Fruit fly (Drosophila melanogaster): Measurements from ENCODE around the gene Spase22-23.

The Spase22-23 gene

DNA sequence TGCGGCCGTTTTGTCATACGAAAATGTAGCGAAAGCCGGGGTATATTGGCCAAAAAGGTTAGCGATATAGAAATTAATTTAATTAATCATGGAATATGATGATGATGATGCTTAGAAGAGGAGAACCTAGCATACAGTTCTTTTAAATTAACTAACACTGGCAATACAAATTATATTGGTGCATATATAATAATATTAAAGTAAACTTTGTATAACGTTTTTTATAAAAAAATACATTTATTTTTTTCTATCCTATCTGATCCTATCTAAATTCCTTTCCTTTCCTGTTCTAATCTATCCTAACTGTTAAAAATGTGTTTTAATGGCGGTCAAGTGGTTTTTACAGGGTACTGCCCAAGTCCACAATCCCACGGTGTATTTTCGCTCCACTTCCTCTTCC lies 23.9 kb downstream of the Spase22-23 start (continued):
- TF ChIP-seq ss (GFP tag; optimal IDR thresholded peaks at IDR 0.05): no peak
- TF ChIP-seq cyc (GFP tag; optimal IDR thresholded peaks at IDR 0.05): peak; percentile 22
- TF ChIP-seq Ets21C (GFP tag; optimal IDR thresholded peaks at IDR 0.05): no peak
- no peak for TF ChIP-seq CG16779 (tag; optimal IDR thresholded peaks at IDR 0.05)
- TF ChIP-seq CG15336 (GFP tag; IDR thresholded peaks at IDR 0.05): peak; percentile 34; the same call in 1 of the 2 replicates
- TF ChIP-seq topi (GFP tag; optimal IDR thresholded peaks at IDR 0.05): peak; percentile 47
- no peak for TF ChIP-seq CG6163 (GFP tag; IDR thresholded peaks at IDR 0.05)
- peak; percentile 37; the same call in 2 of the 3 replicates for TF ChIP-seq CG8119 (GFP tag; IDR thresholded peaks at IDR 0.05)
- no peak for TF ChIP-seq fkh (GFP tag; optimal IDR thresholded peaks at IDR 0.05)
- TF ChIP-seq CG11902 (GFP tag; optimal IDR thresholded peaks at IDR 0.05): peak; percentile 51
- TF ChIP-seq svp (GFP tag): peak; percentile 74
- TF ChIP-seq CG6792 (GFP tag; optimal IDR thresholded peaks at IDR 0.05): peak; percentile 37
- TF ChIP-seq CG3919 (GFP tag; optimal IDR thresholded peaks at IDR 0.05): peak; percentile 47
- peak; percentile 73 for TF ChIP-seq Eip78C (GFP tag)
- peak; percentile 18 for TF ChIP-seq pdm3 (GFP tag; optimal IDR thresholded peaks at IDR 0.05)
- peak; percentile 46 for TF ChIP-seq CG8632 (GFP tag; optimal IDR thresholded peaks at IDR 0.05)
- no peak for TF ChIP-seq fd85E (GFP tag; optimal IDR thresholded peaks at IDR 0.05)
- no peak for TF ChIP-seq CG6276 (GFP tag; optimal IDR thresholded peaks at IDR 0.05)
- TF ChIP-seq CG4318 (GFP tag; optimal IDR thresholded peaks at IDR 0.05): peak; percentile 32
- no peak for TF ChIP-seq Sox14 (GFP tag; optimal IDR thresholded peaks at IDR 0.05)
- TF ChIP-seq CG11294 (GFP tag; IDR thresholded peaks at IDR 0.05): no peak
- TF ChIP-seq Gug (GFP tag; IDR thresholded peaks at IDR 0.05): no peak
- no peak for TF ChIP-seq CG9139 (GFP tag; optimal IDR thresholded peaks at IDR 0.05)
- TF ChIP-seq esn (GFP tag; optimal IDR thresholded peaks at IDR 0.05): peak; percentile 59
- TF ChIP-seq CG6854 (GFP tag; optimal IDR thresholded peaks at IDR 0.05): no peak
- peak; percentile 33 for TF ChIP-seq lz (GFP tag; optimal IDR thresholded peaks at IDR 0.05)
- TF ChIP-seq CG3032 (tag; optimal IDR thresholded peaks at IDR 0.05): no peak
- no peak for TF ChIP-seq fd59A (GFP tag; optimal IDR thresholded peaks at IDR 0.05)
- peak; percentile 74 for TF ChIP-seq CG34406 (GFP tag; optimal IDR thresholded peaks at IDR 0.05)
- peak; percentile 9 for TF ChIP-seq Hr39 (GFP tag; optimal IDR thresholded peaks at IDR 0.05)
- TF ChIP-seq CG32006 (GFP tag; optimal IDR thresholded peaks at IDR 0.05): peak; percentile 75
- TF ChIP-seq CG1621 (tag; optimal IDR thresholded peaks at IDR 0.05): no peak
- TF ChIP-seq Sox15 (GFP tag; optimal IDR thresholded peaks at IDR 0.05): peak; percentile 31

DNA sequence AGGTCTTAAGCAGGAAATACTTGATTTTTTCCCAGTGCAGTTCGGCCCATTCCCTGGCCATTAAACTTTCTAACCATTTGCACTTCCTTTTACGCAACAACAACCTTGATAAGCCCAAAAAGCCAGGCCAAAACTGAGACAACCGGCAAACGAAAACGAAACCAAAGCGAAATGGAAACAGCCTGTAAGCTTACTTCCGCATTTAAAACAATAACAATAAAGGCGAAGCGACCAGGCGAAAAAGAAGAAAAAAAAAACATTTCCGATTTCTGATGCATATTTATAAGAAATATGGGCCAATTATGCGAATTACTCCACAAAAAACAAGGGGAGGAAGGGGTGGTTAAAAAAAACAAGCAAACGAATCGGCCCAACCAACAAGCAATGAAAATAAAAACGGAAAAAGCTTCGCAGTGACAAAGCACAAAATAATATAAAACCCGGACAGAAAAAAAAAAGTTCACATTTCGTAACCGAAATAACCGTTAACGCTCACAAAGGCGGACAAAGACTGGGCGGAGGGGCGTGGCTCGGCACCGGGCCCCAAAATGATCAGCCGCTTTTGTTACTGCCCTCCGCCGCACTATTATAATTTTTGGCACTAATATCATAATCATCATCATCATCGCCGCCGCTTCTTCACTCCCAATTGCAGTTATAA lies 24.5 kb downstream of the Spase22-23 start:
- TF ChIP-seq CG8119 (GFP tag; IDR thresholded peaks at IDR 0.05) (no peak), CG6854 (GFP tag; optimal IDR thresholded peaks at IDR 0.05) (peak; percentile 15), Blimp-1 (GFP tag; optimal IDR thresholded peaks at IDR 0.05) (peak; percentile 80), Sox15 (GFP tag; optimal IDR thresholded peaks at IDR 0.05) (no peak), vri (GFP tag; optimal IDR thresholded peaks at IDR 0.05) (peak; percentile 6)

DNA sequence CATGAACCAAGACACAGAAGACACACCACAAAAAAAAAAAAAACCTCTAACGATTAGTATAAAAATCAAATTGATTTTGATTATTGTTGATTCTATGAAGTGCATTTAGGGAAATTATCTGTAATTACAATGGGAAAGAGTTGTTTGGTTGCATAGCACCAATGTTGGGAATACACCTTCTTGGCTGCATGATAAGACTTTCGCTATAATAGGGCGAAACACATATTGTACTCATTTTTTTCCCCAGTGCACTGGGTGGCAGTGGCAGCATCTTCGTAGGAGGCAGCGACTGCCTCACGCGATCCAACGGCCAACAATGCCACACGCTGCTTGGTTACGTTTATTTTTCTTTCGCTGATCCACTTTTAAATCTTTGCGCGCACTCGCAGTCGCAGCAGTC lies 25.8 kb downstream of the Spase22-23 start:
- TF ChIP-seq CG11902 (GFP tag; optimal IDR thresholded peaks at IDR 0.05) (no peak), Eip78C (GFP tag) (peak; percentile 78), Met (GFP tag; optimal IDR thresholded peaks at IDR 0.05) (no peak), acj6 (GFP tag; optimal IDR thresholded peaks at IDR 0.05) (peak; percentile 11), CG11762 (GFP tag; optimal IDR thresholded peaks at IDR 0.05; ENCODE audit: insufficient read depth) (no peak), CG32006 (GFP tag; optimal IDR thresholded peaks at IDR 0.05) (peak; percentile 87), CG16779 (tag; optimal IDR thresholded peaks at IDR 0.05) (no peak), CG3919 (GFP tag; optimal IDR thresholded peaks at IDR 0.05) (peak; percentile 41), CG11294 (GFP tag; IDR thresholded peaks at IDR 0.05) (0 out of 2 replicates have a peak, but pooled peaks have one; percentile 30), net (GFP tag; optimal IDR thresholded peaks at IDR 0.05) (peak; percentile 10), OdsH (GFP tag; optimal IDR thresholded peaks at IDR 0.05) (peak; percentile 45), CG8119 (GFP tag; IDR thresholded peaks at IDR 0.05) (peak; percentile 56), Smox (GFP tag; optimal IDR thresholded peaks at IDR 0.05) (no peak), eg (GFP tag; IDR thresholded peaks at IDR 0.05) (peak; percentile 22; the same call in 1 of the 3 replicates), fkh (GFP tag; optimal IDR thresholded peaks at IDR 0.05) (no peak), CG7368 (GFP tag; optimal IDR thresholded peaks at IDR 0.05) (no peak), dsx (GFP tag; optimal IDR thresholded peaks at IDR 0.05; ENCODE audit: poor library complexity, severe bottlenecking) (no peak), Blimp-1 (GFP tag; optimal IDR thresholded peaks at IDR 0.05) (no peak), CG3032 (tag; optimal IDR thresholded peaks at IDR 0.05) (peak; percentile 8), CG31627 (GFP tag; optimal IDR thresholded peaks at IDR 0.05) (peak; percentile 22), CG6163 (GFP tag; IDR thresholded peaks at IDR 0.05) (no peak), CG4318 (GFP tag; optimal IDR thresholded peaks at IDR 0.05) (peak; percentile 84), Sox14 (GFP tag; optimal IDR thresholded peaks at IDR 0.05) (peak; percentile 32), CG6276 (GFP tag; optimal IDR thresholded peaks at IDR 0.05) (peak; percentile 49), vri (GFP tag; optimal IDR thresholded peaks at IDR 0.05) (no peak), CG10631 (GFP tag; optimal IDR thresholded peaks at IDR 0.05) (peak; percentile 26), svp (GFP tag) (no peak), cyc (GFP tag; optimal IDR thresholded peaks at IDR 0.05) (peak; percentile 16)
